Fruit fly (Drosophila melanogaster) Kc167 (cell line): ENCODE data around the gene GCS2beta.

Source experiments
- h ChIP-seq: fragments of >200 bp; optimal IDR thresholded peaks from 3 replicates; lab custom pipeline; 2018; ENCODE audit warnings: missing external identifiers
- insv ChIP-seq: fragments of >200 bp; optimal IDR thresholded peaks from 3 replicates; lab custom pipeline; 2018; ENCODE audit warnings: missing external identifiers
- psq ChIP-seq: fragments of >200 bp; optimal IDR thresholded peaks from 2 replicates; lab custom pipeline; 2017; ENCODE audit warnings: missing external identifiers
- ttk ChIP-seq: sonication (Bioruptor generic); optimal IDR thresholded peaks from 2 replicates; lab custom pipeline; 2017; ENCODE audit warnings: missing external identifiers

dm6 chr2L:17480943-17481580 lies 3.0 kb downstream of the GCS2beta start, which contains the start of the genes fws and Lamtor3:
- no peak for TF ChIP-seq insv (lab: Kevin White, UChicago)
- no peak for TF ChIP-seq psq (lab: Kevin White, UChicago)
- no peak for TF ChIP-seq h (lab: Kevin White, UChicago)
- no peak for TF ChIP-seq ttk (lab: Kevin White, UChicago)
